Worm (Caenorhabditis elegans): ENCODE results near the gene F35C5.3.

DNA sequence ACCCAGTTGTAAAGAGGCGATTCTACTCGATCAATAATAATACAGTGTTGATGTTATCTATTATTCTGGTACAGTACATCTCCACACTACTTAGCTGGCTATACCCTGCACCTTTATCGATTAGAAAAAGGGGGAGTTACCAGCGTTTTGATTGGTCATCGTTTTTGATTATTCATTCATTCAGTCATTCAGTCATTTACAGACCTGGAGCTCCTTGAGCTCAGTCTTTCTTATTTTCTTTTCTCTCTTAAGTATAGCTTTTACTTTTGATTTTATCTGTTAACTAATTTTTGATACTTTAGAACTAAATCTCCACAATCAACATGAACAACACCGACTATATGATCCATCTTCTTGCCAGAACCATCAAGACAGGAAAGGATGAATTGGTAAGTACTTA is 38.4 kb upstream of the F35C5.3 start, which contains the start of gene Y46G5A.28:
- no peak for TF ChIP-seq pha-4 (tag; optimal IDR thresholded peaks at IDR 0.05)
- TF ChIP-seq R02D3.7 (tag; optimal IDR thresholded peaks at IDR 0.05) = no peak
- no peak for TF ChIP-seq ama-1 (optimal IDR thresholded peaks at IDR 0.05)
- TF ChIP-seq elt-3 (tag; optimal IDR thresholded peaks at IDR 0.05) = no peak
- TF ChIP-seq nhr-12 (tag; optimal IDR thresholded peaks at IDR 0.05) = no peak
- TF ChIP-seq skn-1 (tag; optimal IDR thresholded peaks at IDR 0.05) = no peak
- TF ChIP-seq sea-2 (GFP tag; optimal IDR thresholded peaks at IDR 0.05) = no peak
- TF ChIP-seq nhr-25 (tag; optimal IDR thresholded peaks at IDR 0.05) = no peak
- no peak for TF ChIP-seq eor-1 (tag; optimal IDR thresholded peaks at IDR 0.05)
